Worm (Caenorhabditis elegans): ENCODE data around the gene rab-35.
A peak's percentile ranks its signal among the peaks of the same experiment; 100 is the strongest.

rab-35 gene

DNA sequence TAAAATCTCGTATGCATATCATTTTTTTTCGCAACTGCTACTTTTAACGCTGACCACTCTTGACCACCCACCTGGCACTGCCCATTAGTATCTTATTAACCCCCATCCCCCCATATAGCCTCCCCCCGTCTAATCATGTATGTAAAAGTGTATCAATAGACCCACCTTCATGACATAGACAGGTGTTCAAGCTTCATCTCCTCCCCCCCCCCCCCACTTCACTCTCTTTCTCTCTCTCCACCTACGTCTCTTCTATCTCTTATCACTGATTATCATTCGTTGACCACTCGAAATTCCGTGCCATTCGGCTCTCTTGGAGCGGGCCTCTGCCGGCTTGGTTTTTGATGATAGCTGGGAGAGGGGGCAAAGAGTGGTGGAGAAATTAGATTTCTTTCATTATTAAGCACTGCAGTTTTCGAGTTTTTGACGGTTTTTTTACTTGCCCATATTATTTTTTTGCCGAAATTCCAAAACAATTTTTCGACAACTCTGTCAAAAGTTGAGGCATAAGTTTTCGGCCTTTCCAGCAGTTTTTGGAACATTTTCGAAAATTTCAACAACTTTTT is 44.5 kb upstream of the rab-35 start:
- TF ChIP-seq aha-1 (tag; optimal IDR thresholded peaks at IDR 0.05) (no peak), nhr-84 (tag; optimal IDR thresholded peaks at IDR 0.05) (no peak), skn-1 (tag; optimal IDR thresholded peaks at IDR 0.05) (no peak), mep-1 (tag; optimal IDR thresholded peaks at IDR 0.05) (no peak), efl-1 (optimal IDR thresholded peaks at IDR 0.05) (no peak), efl-1 (GFP tag; optimal IDR thresholded peaks at IDR 0.05 in 1 of 2) (peak in 1 of 2 experiments; percentile 92), nhr-237 (tag; optimal IDR thresholded peaks at IDR 0.05) (no peak), mef-2 (tag; optimal IDR thresholded peaks at IDR 0.05) (no peak), tbx-2 (tag; optimal IDR thresholded peaks at IDR 0.05) (no peak), nhr-11 (tag; optimal IDR thresholded peaks at IDR 0.05) (no peak), lin-14 (GFP tag; optimal IDR thresholded peaks at IDR 0.05) (peak; percentile 53), lin-35 (GFP tag; optimal IDR thresholded peaks at IDR 0.05) (no peak), hlh-4 (tag; optimal IDR thresholded peaks at IDR 0.05) (no peak), ztf-4 (tag; optimal IDR thresholded peaks at IDR 0.05) (no peak), tlp-1 (tag; optimal IDR thresholded peaks at IDR 0.05) (no peak), fos-1 (tag; optimal IDR thresholded peaks at IDR 0.05) (no peak), lir-3 (tag; optimal IDR thresholded peaks at IDR 0.05; ENCODE audit: poor library complexity) (no peak), C34B4.2 (tag; optimal IDR thresholded peaks at IDR 0.05) (no peak), alr-1 (tag; optimal IDR thresholded peaks at IDR 0.05; ENCODE audit: borderline replicate concordance) (no peak), nhr-85 (tag) (no peak), rnt-1 (tag; optimal IDR thresholded peaks at IDR 0.05) (peak; percentile 36), elt-3 (tag; optimal IDR thresholded peaks at IDR 0.05) (no peak), ama-1 (optimal IDR thresholded peaks at IDR 0.05) (no peak), pag-3 (tag; optimal IDR thresholded peaks at IDR 0.05; ENCODE audit: borderline replicate concordance, insufficient read depth) (peak; percentile 52), zag-1 (tag; optimal IDR thresholded peaks at IDR 0.05) (no peak)

DNA sequence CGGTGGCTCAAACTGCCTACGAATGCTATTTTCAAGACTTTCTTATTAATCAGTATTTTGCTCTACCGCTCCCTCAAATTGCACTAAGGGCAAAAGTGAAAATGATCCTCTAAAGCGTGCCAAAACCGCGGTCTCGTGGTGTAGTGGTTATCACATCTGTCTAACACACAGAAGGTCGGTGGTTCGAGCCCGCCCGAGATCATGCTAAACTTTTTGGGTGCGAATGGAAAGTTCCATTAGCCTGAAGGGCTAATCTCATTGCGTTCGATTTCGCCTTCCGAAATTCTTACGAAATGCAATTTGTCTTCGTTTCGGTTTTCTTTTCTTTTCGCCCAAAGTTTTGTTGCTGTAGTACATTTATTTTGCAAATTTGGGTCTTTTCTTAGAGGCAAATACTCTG is 42.1 kb upstream of the rab-35 start:
- TF ChIP-seq nhr-84 (tag; optimal IDR thresholded peaks at IDR 0.05) (no peak), dsc-1 (tag; optimal IDR thresholded peaks at IDR 0.05) (peak; percentile 19), C04F5.9 (tag; optimal IDR thresholded peaks at IDR 0.05) (no peak), nhr-90 (tag; optimal IDR thresholded peaks at IDR 0.05; ENCODE audit: poor library complexity) (peak; percentile 30), snu-23 (GFP tag; optimal IDR thresholded peaks at IDR 0.05) (peak; percentile 28), nhr-71 (tag; optimal IDR thresholded peaks at IDR 0.05) (peak; percentile 47), tbx-2 (tag; optimal IDR thresholded peaks at IDR 0.05) (peak; percentile 4), rnt-1 (tag; optimal IDR thresholded peaks at IDR 0.05) (peak; percentile 83), mep-1 (tag; optimal IDR thresholded peaks at IDR 0.05) (no peak), hlh-17 (GFP tag; optimal IDR thresholded peaks at IDR 0.05; ENCODE audit: borderline replicate concordance) (no peak), skn-1 (tag; optimal IDR thresholded peaks at IDR 0.05) (peak; percentile 19), lin-35 (GFP tag; optimal IDR thresholded peaks at IDR 0.05) (peak in 1 of 2 experiments; percentile 44), ztf-11 (tag; optimal IDR thresholded peaks at IDR 0.05) (no peak), zip-4 (GFP tag; optimal IDR thresholded peaks at IDR 0.05) (no peak), egl-13 (tag; optimal IDR thresholded peaks at IDR 0.05) (no peak), nhr-47 (tag; optimal IDR thresholded peaks at IDR 0.05) (peak; percentile 34), lin-14 (GFP tag; optimal IDR thresholded peaks at IDR 0.05) (peak; percentile 65), elt-2 (tag; optimal IDR thresholded peaks at IDR 0.05) (no peak), nhr-19 (GFP tag; conservative IDR thresholded peaks at IDR 0.05) (peak; percentile 22; the same call in 1 of the 2 replicates), hpl-2 (GFP tag; optimal IDR thresholded peaks at IDR 0.05) (peak; percentile 11), pax-3 (tag; optimal IDR thresholded peaks at IDR 0.05) (no peak), nhr-20 (tag; optimal IDR thresholded peaks at IDR 0.05) (peak; percentile 26), xbp-1 (tag; optimal IDR thresholded peaks at IDR 0.05) (peak; percentile 18), nhr-12 (tag; optimal IDR thresholded peaks at IDR 0.05) (no peak), fkh-8 (tag; optimal IDR thresholded peaks at IDR 0.05) (peak; percentile 20), pag-3 (tag; optimal IDR thresholded peaks at IDR 0.05; ENCODE audit: borderline replicate concordance, insufficient read depth) (no peak), efl-1 (optimal IDR thresholded peaks at IDR 0.05) (peak in 1 of 2 experiments; percentile 35), efl-1 (GFP tag; optimal IDR thresholded peaks at IDR 0.05 in 1 of 2) (peak in 1 of 2 experiments; percentile 83), C16A3.4 (tag; optimal IDR thresholded peaks at IDR 0.05) (peak; percentile 17), dpl-1 (GFP tag; optimal IDR thresholded peaks at IDR 0.05) (peak in 1 of 3 experiments; percentile 33), egl-27 (tag; optimal IDR thresholded peaks at IDR 0.05) (no peak), grh-1 (GFP tag; IDR thresholded peaks at IDR 0.05) (no peak), lsy-2 (tag; optimal IDR thresholded peaks at IDR 0.05) (peak in 1 of 2 experiments; percentile 20), nhr-85 (tag) (no peak), irx-1 (tag; optimal IDR thresholded peaks at IDR 0.05) (peak; percentile 16)
